Worm (Caenorhabditis elegans) whole organism, early embryonic: ENCODE results near the gene ZK863.1.

Experiments
- hmg-4 ChIP-seq: fragments of 200-800 bp; sonication (Bioruptor generic); optimal IDR thresholded peaks from 2 replicates; lab custom pipeline; 2018; ENCODE audit warnings: mild to moderate bottlenecking, missing genetic modification characterization, missing compliant biosample characterization
- tbx-37 ChIP-seq: fragments of 200-800 bp; sonication (Bioruptor generic); conservative IDR thresholded peaks from 2 replicates; pipeline ENCODE4 v1.3.6; 2022; ENCODE audit warnings: missing genetic modification reagents, missing genetic modification characterization, missing compliant biosample characterization

- TF ChIP-seq tbx-37 (GFP tag; lab: Robert Waterston, UW) (no peak), hmg-4 (GFP tag; lab: Kevin White, UChicago) (no peak)
Measured at ce11 chrV:12192129-12192528, 22.1 kb upstream of the ZK863.1 start, which contains the start of gene rnp-1.
